Worm (Caenorhabditis elegans) whole organism, L3 larva: ENCODE measurements around the gene B0334.5.

Experiments
- R02D3.7 ChIP-seq: fragments of 150-350 bp; optimal IDR thresholded peaks from 2 replicates; lab custom pipeline; 2014; ENCODE audit warnings: missing biosample characterization, missing genetic modification characterization
- aly-2 ChIP-seq: fragments of 150-350 bp; optimal IDR thresholded peaks from 2 replicates; lab custom pipeline; 2014; ENCODE audit warnings: missing biosample characterization, missing genetic modification characterization
- ceh-16 ChIP-seq: sonication (generic microtip); optimal IDR thresholded peaks from 2 replicates; lab custom pipeline; 2017; ENCODE audit warnings: missing biosample characterization, missing genetic modification characterization
- elt-1 ChIP-seq: fragments of 150-350 bp; optimal IDR thresholded peaks from 2 replicates; lab custom pipeline; 2014; ENCODE audit warnings: missing biosample characterization, missing genetic modification characterization
- fos-1 ChIP-seq: fragments of 150-350 bp; optimal IDR thresholded peaks from 2 replicates; lab custom pipeline; 2014; ENCODE audit warnings: missing biosample characterization, missing genetic modification characterization
- lin-39 ChIP-seq: fragments of 150-350 bp; optimal IDR thresholded peaks from 2 replicates; lab custom pipeline; 2018; ENCODE audit warnings: missing biosample characterization, missing genetic modification reagents, missing genetic modification characterization
- nhr-11 ChIP-seq: fragments of 150-350 bp; optimal IDR thresholded peaks from 2 replicates; lab custom pipeline; 2014; ENCODE audit warnings: missing biosample characterization, missing genetic modification characterization
- nhr-237 ChIP-seq: fragments of 150-350 bp; optimal IDR thresholded peaks from 2 replicates; lab custom pipeline; 2014; ENCODE audit warnings: missing biosample characterization, missing genetic modification characterization
- nhr-25 ChIP-seq: sonication (generic microtip); optimal IDR thresholded peaks from 2 replicates; lab custom pipeline; 2017; ENCODE audit warnings: missing biosample characterization, missing genetic modification characterization
- nhr-28 ChIP-seq: fragments of 150-350 bp; optimal IDR thresholded peaks from 2 replicates; lab custom pipeline; 2014; ENCODE audit warnings: missing biosample characterization, missing genetic modification characterization
- unc-62 ChIP-seq: fragments of 150-350 bp; sonication (generic microtip); optimal IDR thresholded peaks from 4 replicates; lab custom pipeline; 2014; ENCODE audit warnings: missing biosample characterization, missing genetic modification reagents, missing genetic modification characterization
- ztf-11 ChIP-seq: fragments of 150-350 bp; optimal IDR thresholded peaks from 2 replicates; lab custom pipeline; 2014; ENCODE audit warnings: missing biosample characterization, missing genetic modification characterization

ce11 chrII:11451738-11452137 lies 45.7 kb upstream of the B0334.5 start:
- TF ChIP-seq lin-39 (tag; lab: Kevin White, UChicago) (no peak), elt-1 (tag; lab: Kevin White, UChicago) (no peak), nhr-11 (tag; lab: Kevin White, UChicago) (no peak), nhr-237 (tag; lab: Kevin White, UChicago) (no peak), unc-62 (GFP tag; lab: Kevin White, UChicago) (no peak), R02D3.7 (tag; lab: Kevin White, UChicago) (no peak), fos-1 (tag; lab: Kevin White, UChicago) (no peak), nhr-25 (tag; lab: Kevin White, UChicago) (no peak), ceh-16 (tag; lab: Kevin White, UChicago) (no peak), ztf-11 (no peak), aly-2 (no peak), nhr-28 (no peak)
